Worm (Caenorhabditis elegans) whole organism, L4/young adult: ENCODE results near the gene Y49A10A.2.

ENCODE experiments used
- W03F9.2 ChIP-seq: fragments of 150-350 bp; optimal IDR thresholded peaks from 2 replicates; lab custom pipeline; 2014; ENCODE audit warnings: missing biosample characterization, missing genetic modification characterization
- dao-5 ChIP-seq: sonication (generic microtip); optimal IDR thresholded peaks from 2 replicates; lab custom pipeline; 2016; ENCODE audit warnings: missing genotype, missing genetic modification characterization, moderate library complexity, missing compliant biosample characterization
- him-1 ChIP-seq: sonication (generic microtip); optimal IDR thresholded peaks from 2 replicates; lab custom pipeline; 2016; ENCODE audit warnings: missing genotype, missing genetic modification reagents, missing genetic modification characterization, missing compliant biosample characterization

ce11 chrX:10353857-10354256, 18.6 kb downstream of the Y49A10A.2 start:
- no peak for TF ChIP-seq W03F9.2
- TF ChIP-seq dao-5 (tag; lab: Kevin White, UChicago) = no peak
- TF ChIP-seq him-1 (tag; lab: Kevin White, UChicago) = no peak
